Fruit fly (Drosophila melanogaster) whole organism, wandering third instar larva: ENCODE measurements around the gene CG6693.

Experiments used
- GATAd ChIP-seq: sonication (Bioruptor generic); optimal IDR thresholded peaks from 2 replicates; lab custom pipeline; 2016; ENCODE audit warnings: missing biosample characterization, missing genetic modification characterization
- HLH106 ChIP-seq: fragments of 200-800 bp; optimal IDR thresholded peaks from 3 replicates; lab custom pipeline; 2019; ENCODE audit warnings: missing biosample characterization, mild to moderate bottlenecking, missing genetic modification characterization, moderate library complexity
- Hr78 ChIP-seq: fragments of >200 bp; optimal IDR thresholded peaks from 2 replicates; lab custom pipeline; 2017; ENCODE audit warnings: missing biosample characterization, missing genetic modification characterization
- Mio ChIP-seq: sonication (Bioruptor generic); optimal IDR thresholded peaks from 2 replicates; lab custom pipeline; 2016; ENCODE audit warnings: missing biosample characterization, missing genetic modification characterization
- Myc ChIP-seq: fragments of >200 bp; optimal IDR thresholded peaks from 2 replicates; lab custom pipeline; 2017
- OdsH ChIP-seq: fragments of 200-800 bp; sonication (Bioruptor generic); optimal IDR thresholded peaks from 2 replicates; lab custom pipeline; 2016; ENCODE audit warnings: missing biosample characterization, mild to moderate bottlenecking, missing genetic modification characterization
- br ChIP-seq: fragments of 200-800 bp; sonication (Bioruptor generic); optimal IDR thresholded peaks from 2 replicates; lab custom pipeline; 2016; ENCODE audit warnings: missing biosample characterization, missing genetic modification characterization
- ey ChIP-seq: fragments of 200-800 bp; sonication (Bioruptor generic); optimal IDR thresholded peaks from 2 replicates; lab custom pipeline; 2016; ENCODE audit warnings: missing biosample characterization, missing genetic modification characterization
- foxo ChIP-seq, 2 experiments: fragments of 200-800 bp; sonication (Bioruptor generic); optimal IDR thresholded peaks; 2 replicates in 1 of 2; 3 replicates in 1 of 2; lab custom pipeline; 2016 to 2017; ENCODE audit warnings: missing biosample characterization in 2 of 2, missing genetic modification characterization in 2 of 2
- fru ChIP-seq: fragments of 200-800 bp; sonication (Bioruptor generic); optimal IDR thresholded peaks from 3 replicates; lab custom pipeline; 2016; ENCODE audit warnings: missing biosample characterization, mild to moderate bottlenecking, missing genetic modification characterization
- h ChIP-seq: fragments of 200-800 bp; sonication (Bioruptor generic); optimal IDR thresholded peaks from 3 replicates; lab custom pipeline; 2016; ENCODE audit warnings: missing biosample characterization, mild to moderate bottlenecking, missing genetic modification characterization
- psq ChIP-seq: fragments of 200-800 bp; sonication (Bioruptor generic); optimal IDR thresholded peaks from 3 replicates; lab custom pipeline; 2017; ENCODE audit warnings: missing biosample characterization, mild to moderate bottlenecking, missing genetic modification characterization, moderate library complexity
- tai ChIP-seq: sonication (Bioruptor generic); optimal IDR thresholded peaks from 2 replicates; lab custom pipeline; 2016; ENCODE audit warnings: missing biosample characterization, missing genetic modification characterization

DNA sequence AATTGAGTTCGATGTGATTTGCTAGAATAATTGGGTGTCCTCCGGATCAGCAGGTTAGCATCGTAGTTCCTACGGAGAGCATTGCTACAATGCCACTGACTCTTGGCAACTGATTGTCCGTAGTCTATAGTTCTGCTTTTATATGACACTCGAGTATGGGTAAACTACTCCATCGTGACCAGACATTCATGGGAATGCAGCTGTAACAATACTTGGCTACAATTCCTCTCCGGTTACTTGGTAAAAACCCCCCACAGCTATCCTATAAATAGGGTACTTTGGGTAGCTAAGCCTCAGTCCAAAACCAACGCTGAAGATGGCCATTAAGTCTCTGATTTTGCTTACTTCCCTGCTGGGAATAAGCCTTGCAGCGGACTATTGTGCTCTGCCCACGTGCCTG is 3.8 kb upstream of the CG6693 start, which contains the start of gene scpr-C:
- TF ChIP-seq ey (GFP tag; lab: Kevin White, UChicago) (no peak), foxo (GFP tag; optimal IDR thresholded peaks at IDR 0.05; lab: Kevin White, UChicago) (no peak), Mio (GFP tag; lab: Kevin White, UChicago) (no peak), tai (no peak), br (GFP tag; lab: Kevin White, UChicago) (no peak), GATAd (GFP tag; lab: Kevin White, UChicago) (no peak), HLH106 (no peak), fru (GFP tag; lab: Kevin White, UChicago) (no peak), Myc (lab: Kevin White, UChicago) (no peak), OdsH (GFP tag; lab: Kevin White, UChicago) (no peak), psq (GFP tag; lab: Kevin White, UChicago) (no peak), Hr78 (no peak), h (GFP tag; lab: Kevin White, UChicago) (no peak)
